Fruit fly (Drosophila melanogaster): ENCODE results near the gene CG15312.

- no peak for TF ChIP-seq CG14711 (tag; optimal IDR thresholded peaks at IDR 0.05)
- TF ChIP-seq CG5204 (GFP tag; optimal IDR thresholded peaks at IDR 0.05), result no peak
- TF ChIP-seq CG1620 (GFP tag; optimal IDR thresholded peaks at IDR 0.05), result no peak
- TF ChIP-seq kay (GFP tag; ENCODE audit: borderline replicate concordance), result no peak
- TF ChIP-seq CG7045 (GFP tag; optimal IDR thresholded peaks at IDR 0.05), result no peak
- TF ChIP-seq Clk (GFP tag; optimal IDR thresholded peaks at IDR 0.05), result no peak
- no peak for TF ChIP-seq tj (GFP tag; optimal IDR thresholded peaks at IDR 0.05)
- TF ChIP-seq CG11617 (GFP tag; optimal IDR thresholded peaks at IDR 0.05), result no peak
- TF ChIP-seq ovo (GFP tag; optimal IDR thresholded peaks at IDR 0.05), result no peak
- TF ChIP-seq CG7101 (tag; optimal IDR thresholded peaks at IDR 0.05), result no peak
- no peak for TF ChIP-seq cnc (optimal IDR thresholded peaks at IDR 0.05)
- no peak for TF ChIP-seq CG12768 (GFP tag; optimal IDR thresholded peaks at IDR 0.05)
- no peak for TF ChIP-seq CG33017 (tag; optimal IDR thresholded peaks at IDR 0.05)
- no peak for TF ChIP-seq bab1 (GFP tag; optimal IDR thresholded peaks at IDR 0.05)
Observed at dm6 chrX:10043873-10044272, 26.8 kb downstream of the CG15312 start.
